ENCODE assay signal across 2 fruit fly cellular contexts in the genomic region with DNA sequence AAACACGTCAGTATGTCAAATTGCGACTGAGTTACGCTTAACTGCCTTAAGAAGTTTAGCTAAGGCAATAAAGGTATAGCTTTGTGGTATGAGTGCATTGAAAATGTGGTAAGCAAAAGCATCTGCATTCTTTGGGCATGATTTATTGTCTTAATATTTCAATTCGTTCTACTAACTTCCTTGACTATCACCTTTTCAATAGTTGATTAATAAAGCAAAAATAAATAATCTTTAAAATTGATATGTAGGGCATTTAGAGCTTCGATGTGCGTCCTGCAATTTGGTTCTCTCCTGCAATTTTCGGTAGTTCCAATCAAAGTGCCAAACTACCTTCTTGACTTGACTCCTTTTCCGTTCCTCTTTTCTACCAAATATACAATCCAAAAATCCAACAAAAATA.
A peak's percentile ranks its signal among the peaks of the same experiment; 100 is the strongest.
TF ChIP-seq lines count a peak whose summit lies in the region.

No protein-coding gene starts in this region.

TF ChIP-seq in whole organism, prepupa, 60 proteins besides CTCF, POLR2A, EP300 and RAD21 (continues in another document):
- TF ChIP-seq CG6854 (GFP tag; optimal IDR thresholded peaks at IDR 0.05; lab: Kevin White, UChicago) (no peak), Hr4 (GFP tag; optimal IDR thresholded peaks at IDR 0.05; lab: Kevin White, UChicago) (no peak), CG3032 (tag; optimal IDR thresholded peaks at IDR 0.05; lab: Kevin White, UChicago) (no peak), CG8632 (GFP tag; optimal IDR thresholded peaks at IDR 0.05; lab: Kevin White, UChicago) (no peak), topi (GFP tag; optimal IDR thresholded peaks at IDR 0.05; lab: Kevin White, UChicago) (no peak), CG8119 (GFP tag; IDR thresholded peaks at IDR 0.05; lab: Robert Waterston, UW) (no peak), Blimp-1 (GFP tag; optimal IDR thresholded peaks at IDR 0.05; lab: Kevin White, UChicago) (no peak), pdm3 (GFP tag; optimal IDR thresholded peaks at IDR 0.05; lab: Kevin White, UChicago) (no peak), Sox15 (GFP tag; optimal IDR thresholded peaks at IDR 0.05; lab: Kevin White, UChicago) (no peak), esn (GFP tag; optimal IDR thresholded peaks at IDR 0.05; lab: Kevin White, UChicago) (peak; percentile 28), salr (GFP tag; optimal IDR thresholded peaks at IDR 0.05; lab: Kevin White, UChicago) (no peak), net (GFP tag; optimal IDR thresholded peaks at IDR 0.05; lab: Kevin White, UChicago) (no peak), achi (GFP tag; optimal IDR thresholded peaks at IDR 0.05; lab: Kevin White, UChicago) (no peak), Sox14 (GFP tag; optimal IDR thresholded peaks at IDR 0.05; lab: Kevin White, UChicago) (no peak), CG9139 (GFP tag; optimal IDR thresholded peaks at IDR 0.05; lab: Kevin White, UChicago) (no peak), CG10631 (GFP tag; optimal IDR thresholded peaks at IDR 0.05; lab: Kevin White, UChicago) (no peak), spab (GFP tag; optimal IDR thresholded peaks at IDR 0.05; lab: Kevin White, UChicago) (no peak), CG3919 (GFP tag; optimal IDR thresholded peaks at IDR 0.05; lab: Kevin White, UChicago) (no peak), Ets96B (tag; optimal IDR thresholded peaks at IDR 0.05; lab: Kevin White, UChicago) (no peak), CG15336 (GFP tag; IDR thresholded peaks at IDR 0.05; lab: Robert Waterston, UW) (no peak), CG4318 (GFP tag; optimal IDR thresholded peaks at IDR 0.05; lab: Kevin White, UChicago) (no peak), Sox102F (GFP tag; optimal IDR thresholded peaks at IDR 0.05; lab: Kevin White, UChicago) (peak; percentile 4), Eip78C (GFP tag; lab: Kevin White, UChicago) (no peak), Smox (GFP tag; optimal IDR thresholded peaks at IDR 0.05; lab: Kevin White, UChicago) (peak; percentile 54), CG1621 (tag; optimal IDR thresholded peaks at IDR 0.05; lab: Kevin White, UChicago) (no peak), CG11902 (GFP tag; optimal IDR thresholded peaks at IDR 0.05; lab: Kevin White, UChicago) (no peak), dac (GFP tag; optimal IDR thresholded peaks at IDR 0.05; lab: Kevin White, UChicago) (no peak), Eip75B (GFP tag; optimal IDR thresholded peaks at IDR 0.05; lab: Kevin White, UChicago) (no peak), Ets21C (GFP tag; optimal IDR thresholded peaks at IDR 0.05; lab: Kevin White, UChicago) (no peak), CG10669 (GFP tag; optimal IDR thresholded peaks at IDR 0.05; lab: Kevin White, UChicago) (no peak), svp (GFP tag; lab: Kevin White, UChicago) (peak; percentile 77), CG16779 (tag; optimal IDR thresholded peaks at IDR 0.05; lab: Kevin White, UChicago) (no peak), fd59A (GFP tag; optimal IDR thresholded peaks at IDR 0.05; lab: Kevin White, UChicago) (no peak), CG11294 (GFP tag; IDR thresholded peaks at IDR 0.05; lab: Robert Waterston, UW) (no peak), eg (GFP tag; IDR thresholded peaks at IDR 0.05; lab: Robert Waterston, UW) (no peak), CG6163 (GFP tag; IDR thresholded peaks at IDR 0.05; lab: Robert Waterston, UW) (no peak), CG8319 (GFP tag; optimal IDR thresholded peaks at IDR 0.05; lab: Kevin White, UChicago) (no peak), lz (GFP tag; optimal IDR thresholded peaks at IDR 0.05; lab: Kevin White, UChicago) (peak; percentile 7), Eip93F (GFP tag; optimal IDR thresholded peaks at IDR 0.05; lab: Kevin White, UChicago) (no peak), OdsH (GFP tag; optimal IDR thresholded peaks at IDR 0.05; lab: Kevin White, UChicago) (no peak), CG31627 (GFP tag; optimal IDR thresholded peaks at IDR 0.05; lab: Kevin White, UChicago) (peak; percentile 20), Gug (GFP tag; IDR thresholded peaks at IDR 0.05; lab: Robert Waterston, UW) (no peak), Met (GFP tag; optimal IDR thresholded peaks at IDR 0.05; lab: Kevin White, UChicago) (peak; percentile 44), CG11762 (GFP tag; optimal IDR thresholded peaks at IDR 0.05; lab: Kevin White, UChicago; ENCODE audit: insufficient read depth) (no peak), dsx (GFP tag; optimal IDR thresholded peaks at IDR 0.05; lab: Kevin White, UChicago; ENCODE audit: poor library complexity, severe bottlenecking) (no peak), fd85E (GFP tag; optimal IDR thresholded peaks at IDR 0.05; lab: Kevin White, UChicago) (no peak)

TF ChIP-seq in whole organism, wandering third instar larva, 38 proteins besides CTCF, POLR2A, EP300 and RAD21:
- TF ChIP-seq dmrt93B (GFP tag; optimal IDR thresholded peaks at IDR 0.05; lab: Kevin White, UChicago) (no peak), Vsx2 (GFP tag; optimal IDR thresholded peaks at IDR 0.05; lab: Kevin White, UChicago; ENCODE audit: partially characterized antibody) (no peak), h (GFP tag; optimal IDR thresholded peaks at IDR 0.05; lab: Kevin White, UChicago) (peak; percentile 32), Jra (GFP tag; optimal IDR thresholded peaks at IDR 0.05; lab: Kevin White, UChicago) (no peak), Myc (optimal IDR thresholded peaks at IDR 0.05; lab: Kevin White, UChicago) (no peak), jim (GFP tag; optimal IDR thresholded peaks at IDR 0.05; lab: Kevin White, UChicago) (no peak), Rel (GFP tag; optimal IDR thresholded peaks at IDR 0.05; lab: Kevin White, UChicago) (no peak), Rel (tag; optimal IDR thresholded peaks at IDR 0.05; lab: Kevin White, UChicago) (no peak), Hnf4 (GFP tag; optimal IDR thresholded peaks at IDR 0.05; lab: Kevin White, UChicago) (no peak), ey (GFP tag; optimal IDR thresholded peaks at IDR 0.05; lab: Kevin White, UChicago) (peak; percentile 34), brk (GFP tag; optimal IDR thresholded peaks at IDR 0.05; lab: Kevin White, UChicago) (no peak), Mio (GFP tag; optimal IDR thresholded peaks at IDR 0.05; lab: Kevin White, UChicago) (no peak), pan (optimal IDR thresholded peaks at IDR 0.05; lab: Kevin White, UChicago) (no peak), usp (GFP tag; optimal IDR thresholded peaks at IDR 0.05; lab: Kevin White, UChicago) (no peak), foxo (GFP tag; optimal IDR thresholded peaks at IDR 0.05; lab: Kevin White, UChicago) (no peak), dsf (GFP tag; optimal IDR thresholded peaks at IDR 0.05; lab: Kevin White, UChicago; ENCODE audit: borderline replicate concordance) (no peak), woc (GFP tag; optimal IDR thresholded peaks at IDR 0.05; lab: Kevin White, UChicago) (peak; percentile 32), lola (GFP tag; optimal IDR thresholded peaks at IDR 0.05; lab: Kevin White, UChicago) (no peak), rgr (GFP tag; optimal IDR thresholded peaks at IDR 0.05; lab: Kevin White, UChicago) (peak; percentile 6), CrebA (GFP tag; optimal IDR thresholded peaks at IDR 0.05; lab: Kevin White, UChicago; ENCODE audit: borderline replicate concordance) (no peak), GATAd (GFP tag; optimal IDR thresholded peaks at IDR 0.05; lab: Kevin White, UChicago) (no peak), OdsH (GFP tag; optimal IDR thresholded peaks at IDR 0.05; lab: Kevin White, UChicago) (peak; percentile 24), sv (GFP tag; optimal IDR thresholded peaks at IDR 0.05; lab: Kevin White, UChicago) (no peak), Hr78 (GFP tag; optimal IDR thresholded peaks at IDR 0.05; lab: Kevin White, UChicago) (no peak), CG9705 (GFP tag; optimal IDR thresholded peaks at IDR 0.05; lab: Kevin White, UChicago) (no peak), Hr83 (GFP tag; optimal IDR thresholded peaks at IDR 0.05; lab: Kevin White, UChicago; ENCODE audit: poor library complexity, severe bottlenecking) (no peak), Dfd (GFP tag; optimal IDR thresholded peaks at IDR 0.05; lab: Kevin White, UChicago) (no peak), dl (GFP tag; optimal IDR thresholded peaks at IDR 0.05; lab: Kevin White, UChicago; ENCODE audit: insufficient read depth in 1 of 2, partially characterized antibody in 2 of 2) (no peak), tai (GFP tag; optimal IDR thresholded peaks at IDR 0.05; lab: Kevin White, UChicago) (no peak), psq (GFP tag; optimal IDR thresholded peaks at IDR 0.05; lab: Kevin White, UChicago) (peak; percentile 15), sage (GFP tag; optimal IDR thresholded peaks at IDR 0.05; lab: Kevin White, UChicago) (no peak), HLH106 (tag; optimal IDR thresholded peaks at IDR 0.05; lab: Kevin White, UChicago) (peak; percentile 20), N (GFP tag; optimal IDR thresholded peaks at IDR 0.05; lab: Kevin White, UChicago) (no peak)
TF ChIP-seq in whole organism, wandering third instar larva: peak in this region for 7.
